Fruit fly (Drosophila melanogaster) whole organism, prepupa: ENCODE results near the gene SP555.

ENCODE experiments used
- Blimp-1 ChIP-seq: fragments of 200-800 bp; sonication (Bioruptor generic); optimal IDR thresholded peaks from 3 replicates; lab custom pipeline; 2017; ENCODE audit warnings: missing biosample characterization, missing genetic modification characterization, mild to moderate bottlenecking, moderate library complexity, missing genetic modification reagents
- CG10631 ChIP-seq: fragments of 200-800 bp; sonication (Bioruptor generic); optimal IDR thresholded peaks from 2 replicates; lab custom pipeline; 2016; ENCODE audit warnings: missing biosample characterization, missing genetic modification characterization
- CG10669 ChIP-seq: fragments of 200-800 bp; sonication (Bioruptor generic); optimal IDR thresholded peaks from 3 replicates; lab custom pipeline; 2018; ENCODE audit warnings: missing biosample characterization, mild to moderate bottlenecking, missing genetic modification characterization, moderate library complexity
- CG11294 ChIP-seq: fragments of 200-800 bp; sonication (Bioruptor generic); IDR thresholded peaks from 2 replicates; pipeline ENCODE4 v1.3.6; 2022; ENCODE audit warnings: missing biosample characterization, missing genetic modification characterization
- CG11762 ChIP-seq: fragments of 200-800 bp; sonication (Bioruptor generic); optimal IDR thresholded peaks from 3 replicates; lab custom pipeline; 2016; ENCODE audit warnings: missing biosample characterization, missing genetic modification characterization; ENCODE audit not compliant: insufficient read depth
- CG11902 ChIP-seq: fragments of 200-800 bp; sonication (Bioruptor generic); optimal IDR thresholded peaks from 3 replicates; lab custom pipeline; 2016; ENCODE audit warnings: missing biosample characterization, missing genetic modification characterization
- CG15336 ChIP-seq: fragments of 200-800 bp; sonication (Bioruptor generic); IDR thresholded peaks from 2 replicates; pipeline ENCODE4 v1.3.6; 2022; ENCODE audit warnings: missing biosample characterization, missing genetic modification characterization
- CG1621 ChIP-seq: fragments of 200-800 bp; sonication (Bioruptor generic); optimal IDR thresholded peaks from 3 replicates; lab custom pipeline; 2018; ENCODE audit warnings: missing biosample characterization, mild to moderate bottlenecking, missing genetic modification characterization
- CG16779 ChIP-seq: fragments of 200-800 bp; sonication (Bioruptor generic); optimal IDR thresholded peaks from 3 replicates; lab custom pipeline; 2017; ENCODE audit warnings: missing biosample characterization, mild to moderate bottlenecking, missing genetic modification characterization
- CG3032 ChIP-seq: fragments of 200-800 bp; optimal IDR thresholded peaks from 2 replicates; lab custom pipeline; 2019; ENCODE audit warnings: missing biosample characterization, mild to moderate bottlenecking, missing genetic modification characterization, moderate library complexity
- CG32006 ChIP-seq: fragments of 200-800 bp; sonication (Bioruptor generic); optimal IDR thresholded peaks from 3 replicates; lab custom pipeline; 2017; ENCODE audit warnings: missing biosample characterization, mild to moderate bottlenecking, missing genetic modification characterization
- CG6163 ChIP-seq: fragments of 200-800 bp; sonication (Bioruptor generic); IDR thresholded peaks from 3 replicates; pipeline ENCODE4 v1.3.6; 2022; ENCODE audit warnings: missing biosample characterization, missing genetic modification characterization
- CG6276 ChIP-seq: fragments of 200-800 bp; sonication (Bioruptor generic); optimal IDR thresholded peaks from 2 replicates; lab custom pipeline; 2017; ENCODE audit warnings: missing biosample characterization, mild to moderate bottlenecking, missing genetic modification characterization
- CG7368 ChIP-seq: fragments of 200-800 bp; sonication (Bioruptor generic); optimal IDR thresholded peaks from 3 replicates; lab custom pipeline; 2016; ENCODE audit warnings: missing biosample characterization, missing genetic modification characterization
- CG8119 ChIP-seq: fragments of 200-800 bp; sonication (Bioruptor generic); IDR thresholded peaks from 3 replicates; pipeline ENCODE4 v1.3.6; 2022; ENCODE audit warnings: missing biosample characterization, missing genetic modification characterization
- CG8632 ChIP-seq: fragments of 200-800 bp; sonication (Bioruptor generic); optimal IDR thresholded peaks from 3 replicates; lab custom pipeline; 2016; ENCODE audit warnings: missing biosample characterization, missing genetic modification characterization
- CG9139 ChIP-seq: fragments of 200-800 bp; sonication (Bioruptor generic); optimal IDR thresholded peaks from 3 replicates; lab custom pipeline; 2017; ENCODE audit warnings: missing biosample characterization, mild to moderate bottlenecking, missing genetic modification characterization
- Eip75B ChIP-seq: fragments of 200-800 bp; sonication (Bioruptor generic); optimal IDR thresholded peaks from 3 replicates; lab custom pipeline; 2016; ENCODE audit warnings: missing biosample characterization, missing genetic modification characterization
- Eip93F ChIP-seq: fragments of 200-800 bp; sonication (Bioruptor generic); optimal IDR thresholded peaks from 2 replicates; lab custom pipeline; 2016; ENCODE audit warnings: missing biosample characterization, mild to moderate bottlenecking, missing genetic modification characterization
- Hr38 ChIP-seq: sonication (Bioruptor generic); optimal IDR thresholded peaks from 2 replicates; lab custom pipeline; 2016; ENCODE audit warnings: missing biosample characterization, missing genetic modification characterization
- Hr39 ChIP-seq: fragments of 200-800 bp; sonication (Bioruptor generic); optimal IDR thresholded peaks from 2 replicates; lab custom pipeline; 2016; ENCODE audit warnings: missing biosample characterization, missing genetic modification characterization
- Lpt ChIP-seq: fragments of 200-800 bp; sonication (Bioruptor generic); optimal IDR thresholded peaks from 3 replicates; lab custom pipeline; 2016; ENCODE audit warnings: missing biosample characterization, missing genetic modification characterization
- Met ChIP-seq: fragments of 200-800 bp; sonication (Bioruptor generic); optimal IDR thresholded peaks from 3 replicates; lab custom pipeline; 2016; ENCODE audit warnings: missing biosample characterization, missing genetic modification characterization
- OdsH ChIP-seq: fragments of 200-800 bp; sonication (Bioruptor generic); optimal IDR thresholded peaks from 3 replicates; lab custom pipeline; 2016; ENCODE audit warnings: missing biosample characterization, missing genetic modification characterization
- Sox14 ChIP-seq: fragments of 200-800 bp; sonication (Bioruptor generic); optimal IDR thresholded peaks from 3 replicates; lab custom pipeline; 2016; ENCODE audit warnings: missing biosample characterization, missing genetic modification characterization
- Sox15 ChIP-seq: fragments of 200-800 bp; sonication (Bioruptor generic); optimal IDR thresholded peaks from 3 replicates; lab custom pipeline; 2016; ENCODE audit warnings: missing biosample characterization, missing genetic modification characterization
- achi ChIP-seq: fragments of 200-800 bp; sonication (Bioruptor generic); optimal IDR thresholded peaks from 3 replicates; lab custom pipeline; 2016; ENCODE audit warnings: missing biosample characterization, missing genetic modification characterization
- acj6 ChIP-seq: fragments of 200-800 bp; sonication (Bioruptor generic); optimal IDR thresholded peaks from 3 replicates; lab custom pipeline; 2016; ENCODE audit warnings: missing biosample characterization, missing genetic modification characterization
- dac ChIP-seq: fragments of 200-800 bp; sonication (Bioruptor generic); optimal IDR thresholded peaks from 2 replicates; lab custom pipeline; 2017; ENCODE audit warnings: missing biosample characterization, mild to moderate bottlenecking, missing genetic modification characterization
- eg ChIP-seq: fragments of 200-800 bp; sonication (Bioruptor generic); IDR thresholded peaks from 3 replicates; pipeline ENCODE4 v1.3.6; 2022; ENCODE audit warnings: missing biosample characterization, missing genetic modification characterization
- esn ChIP-seq: fragments of 200-800 bp; sonication (Bioruptor generic); optimal IDR thresholded peaks from 2 replicates; lab custom pipeline; 2016; ENCODE audit warnings: missing biosample characterization, mild to moderate bottlenecking, missing genetic modification characterization, moderate library complexity
- fd59A ChIP-seq: fragments of 200-800 bp; sonication (Bioruptor generic); optimal IDR thresholded peaks from 2 replicates; lab custom pipeline; 2017; ENCODE audit warnings: missing biosample characterization, mild to moderate bottlenecking, missing genetic modification characterization, missing genetic modification reagents
- fd85E ChIP-seq: fragments of 200-800 bp; sonication (Bioruptor generic); optimal IDR thresholded peaks from 3 replicates; lab custom pipeline; 2016; ENCODE audit warnings: missing biosample characterization, missing genetic modification characterization
- fkh ChIP-seq: fragments of 200-800 bp; sonication (Bioruptor generic); optimal IDR thresholded peaks from 3 replicates; lab custom pipeline; 2017; ENCODE audit warnings: missing biosample characterization, mild to moderate bottlenecking, missing genetic modification characterization, moderate library complexity
- lz ChIP-seq: fragments of 200-800 bp; sonication (Bioruptor generic); optimal IDR thresholded peaks from 3 replicates; lab custom pipeline; 2016; ENCODE audit warnings: missing biosample characterization, missing genetic modification characterization
- net ChIP-seq: fragments of 200-800 bp; sonication (Bioruptor generic); optimal IDR thresholded peaks from 3 replicates; lab custom pipeline; 2016; ENCODE audit warnings: missing biosample characterization, missing genetic modification characterization
- pdm3 ChIP-seq: fragments of 200-800 bp; sonication (Bioruptor generic); optimal IDR thresholded peaks from 3 replicates; lab custom pipeline; 2016; ENCODE audit warnings: missing biosample characterization, missing genetic modification characterization
- salr ChIP-seq, 2 experiments: fragments of 200-800 bp; sonication (Bioruptor generic); optimal IDR thresholded peaks; 3 replicates each; lab custom pipeline; 2016 to 2018; ENCODE audit warnings: missing biosample characterization in 2 of 2, missing genetic modification characterization in 2 of 2, mild to moderate bottlenecking in 1 of 2
- spab ChIP-seq: fragments of 200-800 bp; sonication (Bioruptor generic); optimal IDR thresholded peaks from 2 replicates; lab custom pipeline; 2017; ENCODE audit warnings: missing biosample characterization, mild to moderate bottlenecking, missing genetic modification characterization, missing genetic modification reagents
- ss ChIP-seq, 2 experiments: fragments of 200-800 bp; sonication (Bioruptor generic); optimal IDR thresholded peaks; 2 replicates in 1 of 2; 3 replicates in 1 of 2; lab custom pipeline; 2017 to 2018; ENCODE audit warnings: mild to moderate bottlenecking in 2 of 2, missing biosample characterization in 2 of 2, missing genetic modification characterization in 2 of 2, moderate library complexity in 1 of 2
- svp ChIP-seq: fragments of 200-800 bp; sonication (Bioruptor generic); peaks from one replicate; lab custom pipeline; 2016; ENCODE audit warnings: missing biosample characterization, missing genetic modification characterization
- topi ChIP-seq: fragments of 200-800 bp; sonication (Bioruptor generic); optimal IDR thresholded peaks from 3 replicates; lab custom pipeline; 2016; ENCODE audit warnings: missing biosample characterization, missing genetic modification characterization
- vri ChIP-seq: fragments of 200-800 bp; sonication (Bioruptor generic); optimal IDR thresholded peaks from 3 replicates; lab custom pipeline; 2016; ENCODE audit warnings: missing biosample characterization, mild to moderate bottlenecking, missing genetic modification characterization

SP555 gene

dm6 chr2L:5086905-5087522, 49.5 kb downstream of the SP555 start (continued):
- TF ChIP-seq CG8119 (GFP tag; lab: Robert Waterston, UW) (peak; percentile 85), CG11902 (GFP tag; lab: Kevin White, UChicago) (peak; percentile 75), OdsH (peak; percentile 88), fkh (GFP tag; lab: Kevin White, UChicago) (peak; percentile 69), ss (GFP tag; optimal IDR thresholded peaks at IDR 0.05; lab: Kevin White, UChicago) (peak; percentile 82 to 91), CG1621 (tag; lab: Kevin White, UChicago) (peak; percentile 81), Sox15 (GFP tag; lab: Kevin White, UChicago) (peak; percentile 75), achi (peak; percentile 88), CG11762 (peak; percentile 83), CG7368 (GFP tag; lab: Kevin White, UChicago) (peak; percentile 82), Lpt (peak; percentile 86), Hr38 (GFP tag; lab: Kevin White, UChicago) (peak; percentile 15), CG8632 (GFP tag; lab: Kevin White, UChicago) (peak; percentile 89)
- TF ChIP-seq, all 60 proteins: peak for 60

- no peak for TF ChIP-seq net (GFP tag; lab: Kevin White, UChicago)
- no peak for TF ChIP-seq topi (GFP tag; lab: Kevin White, UChicago)
- no peak for TF ChIP-seq OdsH
- no peak for TF ChIP-seq Eip93F
- TF ChIP-seq Met, result no peak
- no peak for TF ChIP-seq CG11294
- TF ChIP-seq lz (GFP tag; lab: Kevin White, UChicago), result no peak
Observed at dm6 chr2L:5088649-5089270, 51.3 kb downstream of the SP555 start.

dm6 chr2L:5089642-5090041, 52.1 kb downstream of the SP555 start:
- TF ChIP-seq fkh (GFP tag; lab: Kevin White, UChicago) (peak; percentile 32), eg (GFP tag; lab: Robert Waterston, UW) (0 out of 3 replicates have a peak, but pooled peaks have one; percentile 13), lz (GFP tag; lab: Kevin White, UChicago) (no peak)

dm6 chr2L:5090352-5090751, 52.8 kb downstream of the SP555 start:
- TF ChIP-seq achi (peak; percentile 43), CG6276 (peak; percentile 24), CG15336 (GFP tag; lab: Robert Waterston, UW) (peak; percentile 64), fkh (GFP tag; lab: Kevin White, UChicago) (no peak), Eip75B (GFP tag; lab: Kevin White, UChicago) (peak; percentile 27), CG10631 (GFP tag; lab: Kevin White, UChicago) (peak; percentile 39), esn (GFP tag; lab: Kevin White, UChicago) (peak; percentile 21), pdm3 (peak; percentile 42), Sox14 (peak; percentile 17), dac (peak; percentile 30), CG8632 (GFP tag; lab: Kevin White, UChicago) (peak; percentile 35), CG10669 (GFP tag; lab: Kevin White, UChicago) (peak; percentile 40), vri (no peak), Blimp-1 (GFP tag; lab: Kevin White, UChicago) (no peak), OdsH (peak; percentile 41), CG3032 (tag; lab: Kevin White, UChicago) (peak; percentile 41), CG9139 (GFP tag; lab: Kevin White, UChicago) (no peak), fd59A (peak; percentile 4), fd85E (GFP tag; lab: Kevin White, UChicago) (no peak), salr (GFP tag; optimal IDR thresholded peaks at IDR 0.05; lab: Kevin White, UChicago) (peak in 1 of 2 experiments; percentile 46), CG1621 (tag; lab: Kevin White, UChicago) (peak; percentile 21), CG32006 (GFP tag; lab: Kevin White, UChicago) (peak; percentile 77), topi (GFP tag; lab: Kevin White, UChicago) (peak; percentile 12), lz (GFP tag; lab: Kevin White, UChicago) (peak; percentile 2), spab (GFP tag; lab: Kevin White, UChicago) (peak; percentile 18), Hr39 (no peak), acj6 (GFP tag; lab: Kevin White, UChicago) (peak; percentile 46), net (GFP tag; lab: Kevin White, UChicago) (peak; percentile 26), ss (GFP tag; optimal IDR thresholded peaks at IDR 0.05; lab: Kevin White, UChicago) (no peak), CG6163 (GFP tag; lab: Robert Waterston, UW) (0 out of 3 replicates have a peak, but pooled peaks have one; percentile 32), CG7368 (GFP tag; lab: Kevin White, UChicago) (no peak), CG16779 (tag; lab: Kevin White, UChicago) (peak; percentile 18), svp (GFP tag; lab: Kevin White, UChicago) (no peak)
